Fruit fly (Drosophila melanogaster) whole organism: ENCODE measurements around the gene GATAe.

ENCODE experiments used
- CG8478 ChIP-seq: fragments of >200 bp; optimal IDR thresholded peaks from 2 replicates; lab custom pipeline; 2018; ENCODE audit warnings: inconsistent platforms
- EcR ChIP-seq, 2 experiments: fragments of >200 bp; optimal IDR thresholded peaks; 2 replicates each; lab custom pipeline; 2017; ENCODE audit warnings: missing biosample characterization in 2 of 2, missing genetic modification characterization in 2 of 2, missing genetic modification reagents in 2 of 2
- pan ChIP-seq: fragments of >200 bp; optimal IDR thresholded peaks from 2 replicates; lab custom pipeline; 2017
- psq ChIP-seq: fragments of >200 bp; optimal IDR thresholded peaks from 2 replicates; lab custom pipeline; 2017

dm6 chr3R:15974235-15974634 is 34.7 kb upstream of the GATAe start:
- TF ChIP-seq psq (no peak), CG8478 (lab: Kevin White, UChicago) (no peak), pan (lab: Kevin White, UChicago) (no peak), EcR (GFP tag; optimal IDR thresholded peaks at IDR 0.05; lab: Kevin White, UChicago) (no peak)
